Worm (Caenorhabditis elegans) whole organism, L4 larva: ENCODE results near the gene abts-3.

Experiments used
- ama-1 ChIP-seq: fragments of 150-350 bp; optimal IDR thresholded peaks from 2 replicates; lab custom pipeline; 2014; ENCODE audit warnings: inconsistent platforms, mixed read lengths
- ceh-28 ChIP-seq: fragments of 150-350 bp; optimal IDR thresholded peaks from 2 replicates; lab custom pipeline; 2014; ENCODE audit warnings: missing biosample characterization, missing genetic modification reagents, missing genetic modification characterization
- daf-19 ChIP-seq: fragments of 200-800 bp; sonication (Bioruptor generic); conservative IDR thresholded peaks from 2 replicates; pipeline ENCODE4 v1.3.6; 2022; ENCODE audit warnings: missing genetic modification characterization, missing compliant biosample characterization
- lin-1 ChIP-seq: fragments of 200-800 bp; sonication (Bioruptor generic); IDR thresholded peaks from 2 replicates; pipeline ENCODE4 v1.3.6; 2022; ENCODE audit warnings: missing genetic modification reagents, missing genetic modification characterization, missing compliant biosample characterization
- mxl-2 ChIP-seq: fragments of 200-800 bp; sonication (Bioruptor generic); conservative IDR thresholded peaks from 2 replicates; pipeline ENCODE4 v1.3.6; 2022; ENCODE audit warnings: missing genetic modification reagents, missing genetic modification characterization, missing compliant biosample characterization
- nhr-6 ChIP-seq: fragments of 150-350 bp; optimal IDR thresholded peaks from 2 replicates; lab custom pipeline; 2014; ENCODE audit warnings: missing biosample characterization, missing genetic modification characterization
- unc-130 ChIP-seq: sonication (generic microtip); optimal IDR thresholded peaks from 2 replicates; lab custom pipeline; 2016; ENCODE audit warnings: missing genetic modification reagents, missing genetic modification characterization, missing compliant biosample characterization
- unc-39 ChIP-seq: sonication (generic microtip); optimal IDR thresholded peaks from 2 replicates; lab custom pipeline; 2017; ENCODE audit warnings: missing biosample characterization, missing genetic modification characterization

- TF ChIP-seq ama-1 (lab: Kevin White, UChicago) = no peak
- TF ChIP-seq unc-130 = no peak
- TF ChIP-seq daf-19 = no peak
- no peak for TF ChIP-seq mxl-2 (GFP tag; lab: Robert Waterston, UW)
- TF ChIP-seq nhr-6 (tag; lab: Kevin White, UChicago) = no peak
- no peak for TF ChIP-seq ceh-28 (tag; lab: Kevin White, UChicago)
- TF ChIP-seq lin-1 (GFP tag; lab: Robert Waterston, UW) = no peak
- no peak for TF ChIP-seq unc-39
Observed at ce11 chrII:6191293-6191692, 58.6 kb downstream of the abts-3 start, which contains the start of gene fkh-8.
